Worm (Caenorhabditis elegans) whole organism, mixed stage, embryonic: ENCODE data around the gene scl-20.

Experiments
- M03D4.4 ChIP-seq: sonication (generic microtip); optimal IDR thresholded peaks from 2 replicates; lab custom pipeline; 2017; ENCODE audit warnings: mild to moderate bottlenecking, missing genetic modification characterization, missing compliant biosample characterization
- bed-3 ChIP-seq: fragments of 200-800 bp; sonication (Bioruptor generic); optimal IDR thresholded peaks from 3 replicates; lab custom pipeline; 2018; ENCODE audit warnings: mild to moderate bottlenecking, missing genetic modification characterization, moderate library complexity, missing compliant biosample characterization
- blmp-1 ChIP-seq: fragments of 150-350 bp; optimal IDR thresholded peaks from 2 replicates; lab custom pipeline; 2014; ENCODE audit warnings: missing biosample characterization, missing genetic modification characterization
- ceh-39 ChIP-seq: fragments of 150-350 bp; optimal IDR thresholded peaks from 2 replicates; lab custom pipeline; 2014; ENCODE audit warnings: missing biosample characterization, missing genetic modification characterization
- ceh-43 ChIP-seq: fragments of 200-800 bp; sonication (Bioruptor generic); optimal IDR thresholded peaks from 2 replicates; lab custom pipeline; 2018; ENCODE audit warnings: mild to moderate bottlenecking, missing genetic modification characterization, moderate library complexity, missing compliant biosample characterization
- ceh-83 ChIP-seq: fragments of 200-800 bp; sonication (Bioruptor generic); optimal IDR thresholded peaks from 2 replicates; lab custom pipeline; 2018; ENCODE audit warnings: mild to moderate bottlenecking, missing genetic modification characterization, missing compliant biosample characterization
- ces-1 ChIP-seq: fragments of 150-350 bp; optimal IDR thresholded peaks from 2 replicates; lab custom pipeline; 2014; ENCODE audit warnings: missing biosample characterization, missing genetic modification reagents, missing genetic modification characterization
- cnd-1 ChIP-seq: fragments of 200-800 bp; sonication (Bioruptor generic); optimal IDR thresholded peaks from 2 replicates; lab custom pipeline; 2018; ENCODE audit warnings: mild to moderate bottlenecking, missing genetic modification characterization, missing compliant biosample characterization
- elt-1 ChIP-seq: sonication (generic microtip); optimal IDR thresholded peaks from 2 replicates; lab custom pipeline; 2017; ENCODE audit warnings: missing genetic modification characterization, mild to moderate bottlenecking, missing compliant biosample characterization, antibody characterized with exemption, moderate library complexity, borderline replicate concordance; ENCODE audit not compliant: insufficient read depth
- elt-3 ChIP-seq: fragments of 150-350 bp; optimal IDR thresholded peaks from 2 replicates; lab custom pipeline; 2014; ENCODE audit warnings: missing biosample characterization, missing genetic modification characterization
- flh-1 ChIP-seq: fragments of 200-800 bp; sonication (Bioruptor generic); optimal IDR thresholded peaks from 2 replicates; lab custom pipeline; 2018; ENCODE audit warnings: mild to moderate bottlenecking, missing genetic modification characterization, moderate library complexity, missing compliant biosample characterization
- hlh-1 ChIP-seq: fragments of 150-350 bp; optimal IDR thresholded peaks from 2 replicates; lab custom pipeline; 2014; ENCODE audit warnings: missing biosample characterization, missing genetic modification reagents, missing genetic modification characterization
- lin-13 ChIP-seq: fragments of 150-350 bp; optimal IDR thresholded peaks from 2 replicates; lab custom pipeline; 2014; ENCODE audit warnings: missing biosample characterization, missing genetic modification characterization
- lin-32 ChIP-seq: fragments of 200-800 bp; sonication (Bioruptor generic); optimal IDR thresholded peaks from 2 replicates; lab custom pipeline; 2018; ENCODE audit warnings: mild to moderate bottlenecking, missing genetic modification characterization, missing compliant biosample characterization
- lsy-2 ChIP-seq: fragments of 150-350 bp; optimal IDR thresholded peaks from 2 replicates; lab custom pipeline; 2014; ENCODE audit warnings: missing biosample characterization, missing genetic modification characterization
- mab-5 ChIP-seq: fragments of 150-350 bp; optimal IDR thresholded peaks from 2 replicates; lab custom pipeline; 2014; ENCODE audit warnings: missing biosample characterization, missing genetic modification characterization
- mls-2 ChIP-seq: sonication (generic microtip); optimal IDR thresholded peaks from 2 replicates; lab custom pipeline; 2016; ENCODE audit warnings: mild to moderate bottlenecking, missing genetic modification characterization, moderate library complexity, missing compliant biosample characterization
- nhr-237 ChIP-seq: fragments of 150-350 bp; optimal IDR thresholded peaks from 2 replicates; lab custom pipeline; 2014; ENCODE audit warnings: missing biosample characterization, missing genetic modification characterization
- nhr-28 ChIP-seq: fragments of 150-350 bp; optimal IDR thresholded peaks from 2 replicates; lab custom pipeline; 2014; ENCODE audit warnings: missing biosample characterization, missing genetic modification characterization
- nhr-76 ChIP-seq: sonication (generic microtip); optimal IDR thresholded peaks from 2 replicates; lab custom pipeline; 2017; ENCODE audit warnings: missing biosample characterization, missing genetic modification characterization
- pha-4 ChIP-seq: fragments of 150-350 bp; optimal IDR thresholded peaks from 2 replicates; lab custom pipeline; 2018; ENCODE audit warnings: missing biosample characterization, missing genetic modification reagents, missing genetic modification characterization
- sem-2 ChIP-seq: fragments of 200-800 bp; sonication (Bioruptor generic); optimal IDR thresholded peaks from 2 replicates; lab custom pipeline; 2018; ENCODE audit warnings: mild to moderate bottlenecking, missing genetic modification characterization, missing compliant biosample characterization
- snpc-4 ChIP-seq: fragments of 150-350 bp; optimal IDR thresholded peaks from 2 replicates; lab custom pipeline; 2014; ENCODE audit warnings: missing biosample characterization, missing genetic modification characterization
- sptf-1 ChIP-seq: sonication (generic microtip); optimal IDR thresholded peaks from 2 replicates; lab custom pipeline; 2017; ENCODE audit warnings: mild to moderate bottlenecking, missing genetic modification characterization, moderate library complexity, missing compliant biosample characterization
- tbx-8 ChIP-seq: fragments of 200-800 bp; sonication (Bioruptor generic); optimal IDR thresholded peaks from 2 replicates; lab custom pipeline; 2018; ENCODE audit warnings: mild to moderate bottlenecking, missing genetic modification characterization, moderate library complexity, missing compliant biosample characterization
- unc-120 ChIP-seq: sonication (generic microtip); optimal IDR thresholded peaks from 2 replicates; lab custom pipeline; 2017; ENCODE audit warnings: missing genetic modification characterization, missing compliant biosample characterization; ENCODE audit not compliant: poor library complexity, severe bottlenecking
- unc-39 ChIP-seq: fragments of 150-350 bp; optimal IDR thresholded peaks from 2 replicates; lab custom pipeline; 2014; ENCODE audit warnings: missing biosample characterization, missing genetic modification characterization
- zip-8 ChIP-seq: fragments of 150-350 bp; optimal IDR thresholded peaks from 2 replicates; lab custom pipeline; 2014; ENCODE audit warnings: missing biosample characterization, missing genetic modification characterization
- ztf-11 ChIP-seq: fragments of 150-350 bp; optimal IDR thresholded peaks from 2 replicates; lab custom pipeline; 2014; ENCODE audit warnings: missing biosample characterization, missing genetic modification characterization

Gene scl-20

DNA sequence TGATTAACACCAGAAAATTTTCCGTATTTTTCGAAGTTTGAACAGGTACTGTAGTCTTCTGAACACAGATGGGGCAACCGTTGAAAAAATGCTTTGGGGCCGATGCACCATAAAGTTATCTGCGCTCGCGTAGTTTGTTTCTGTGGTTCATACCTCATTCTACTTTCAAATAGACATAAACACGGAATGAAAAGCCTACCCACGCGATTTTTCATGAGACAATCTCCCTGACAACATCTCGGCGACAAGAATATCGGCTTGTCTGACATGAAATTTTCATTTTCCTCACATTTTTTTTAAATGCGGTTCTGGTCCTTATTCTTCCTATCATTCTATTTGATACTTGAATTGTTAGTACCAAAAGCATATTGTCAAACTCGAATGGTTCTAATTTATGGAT, 38.5 kb upstream of the scl-20 start, which contains the start of gene clec-257:
clec-257 (plus strand) TSS at position 301 of the 400 bp plus-strand sequence.
- TF ChIP-seq lsy-2 (tag; lab: Kevin White, UChicago) (no peak), nhr-28 (tag; lab: Kevin White, UChicago) (no peak), nhr-237 (tag; lab: Kevin White, UChicago) (no peak), ceh-39 (tag; lab: Kevin White, UChicago) (no peak), ceh-43 (GFP tag; lab: Kevin White, UChicago) (no peak)

DNA sequence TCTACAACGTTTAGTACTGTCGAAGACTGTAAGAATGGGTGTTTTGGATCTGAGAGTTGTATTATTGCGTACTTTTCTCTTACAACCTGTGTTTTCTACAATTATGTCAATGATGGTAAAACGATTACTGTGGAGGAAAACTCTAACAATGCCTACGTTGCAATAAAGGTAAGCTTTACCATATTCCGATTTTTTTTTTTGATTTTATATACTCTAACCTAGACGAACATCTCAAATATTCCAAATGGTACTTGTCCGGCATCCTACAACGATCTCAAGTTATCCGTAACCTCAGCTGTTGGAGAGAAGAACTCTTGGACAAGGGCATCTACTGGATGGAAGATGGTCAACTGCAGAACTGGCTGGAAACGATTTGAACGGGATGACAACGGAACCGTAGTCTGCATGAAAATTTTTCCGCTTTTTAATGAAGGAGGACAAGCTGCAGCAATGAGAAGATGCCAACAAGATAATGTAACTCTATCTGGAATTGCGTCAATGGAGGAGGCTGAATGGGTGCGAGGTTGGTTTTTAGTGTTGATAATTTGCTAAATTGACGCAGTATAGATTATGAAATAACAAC, 37.6 kb upstream of the scl-20 start:
- TF ChIP-seq ztf-11 (no peak), elt-1 (tag; lab: Kevin White, UChicago) (no peak), ceh-43 (GFP tag; lab: Kevin White, UChicago) (no peak), sem-2 (GFP tag; lab: Kevin White, UChicago) (no peak), hlh-1 (tag; lab: Kevin White, UChicago) (no peak), snpc-4 (no peak), blmp-1 (no peak), unc-39 (tag; lab: Kevin White, UChicago) (no peak), cnd-1 (tag; lab: Kevin White, UChicago) (no peak), lin-13 (tag; lab: Kevin White, UChicago) (no peak), pha-4 (tag; lab: Kevin White, UChicago) (no peak), nhr-76 (no peak)

DNA sequence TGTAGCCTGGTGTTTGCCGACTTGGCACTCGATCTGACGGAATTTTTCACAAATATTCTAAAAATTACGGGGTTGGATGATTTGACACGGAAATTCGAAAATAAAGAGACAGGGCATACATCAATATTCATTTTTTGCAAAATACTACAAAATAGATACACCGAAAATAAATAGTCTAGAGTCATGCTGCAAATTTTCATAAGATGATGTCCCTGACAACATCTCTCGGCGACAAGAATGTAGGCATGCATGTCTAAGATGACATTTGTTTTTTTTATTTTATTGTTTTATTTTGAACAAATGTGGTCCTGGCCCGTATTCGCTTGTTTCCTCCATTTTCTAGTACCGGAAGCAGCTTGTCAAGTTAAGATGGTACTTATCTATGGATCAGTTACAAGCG, 37.1 kb upstream of the scl-20 start, which contains the start of gene clec-256:
clec-256 (plus strand) TSS at position 301 of the 400 bp plus-strand sequence.
- TF ChIP-seq ceh-83: no peak
- TF ChIP-seq mab-5: no peak
- no peak for TF ChIP-seq ztf-11
- no peak for TF ChIP-seq bed-3 (GFP tag; lab: Kevin White, UChicago)
- no peak for TF ChIP-seq nhr-28 (tag; lab: Kevin White, UChicago)
- no peak for TF ChIP-seq cnd-1 (tag; lab: Kevin White, UChicago)
- TF ChIP-seq mls-2 (tag; lab: Kevin White, UChicago): no peak
- TF ChIP-seq sem-2 (GFP tag; lab: Kevin White, UChicago): no peak
- no peak for TF ChIP-seq ceh-43 (GFP tag; lab: Kevin White, UChicago)
- no peak for TF ChIP-seq unc-120 (tag; lab: Kevin White, UChicago)
- TF ChIP-seq elt-3 (tag; lab: Kevin White, UChicago): no peak
- TF ChIP-seq hlh-1 (tag; lab: Kevin White, UChicago): no peak
- no peak for TF ChIP-seq lin-13 (tag; lab: Kevin White, UChicago)
- TF ChIP-seq sptf-1 (tag; lab: Kevin White, UChicago): no peak
- no peak for TF ChIP-seq M03D4.4 (tag; lab: Kevin White, UChicago)
- TF ChIP-seq tbx-8 (GFP tag; lab: Kevin White, UChicago): no peak
- no peak for TF ChIP-seq nhr-76
- TF ChIP-seq zip-8 (tag; lab: Kevin White, UChicago): no peak

DNA sequence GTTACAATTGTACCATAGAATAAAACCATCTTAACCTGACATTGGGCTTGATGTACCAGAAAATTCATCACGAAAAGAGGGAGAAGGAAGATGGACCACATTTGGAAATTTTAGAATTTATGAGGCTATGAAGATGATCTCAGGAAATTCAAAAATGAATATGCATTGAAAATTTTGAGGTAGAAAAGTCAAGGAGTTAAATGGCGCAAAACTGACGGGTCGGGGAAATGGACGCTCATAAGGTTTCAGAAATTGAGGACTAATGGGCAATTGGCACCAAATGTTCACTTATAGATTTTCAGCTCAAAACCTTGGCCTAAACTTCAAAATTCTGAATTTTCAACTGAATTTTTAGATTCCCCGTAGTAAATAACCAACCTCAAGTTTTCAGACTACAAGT, 36.3 kb upstream of the scl-20 start, which contains the start of gene clec-255:
clec-255 (minus strand) TSS at position 101 of the 400 bp plus-strand sequence.
- TF ChIP-seq elt-1 (tag; lab: Kevin White, UChicago) (no peak), sptf-1 (tag; lab: Kevin White, UChicago) (no peak), lin-32 (GFP tag; lab: Kevin White, UChicago) (no peak), hlh-1 (tag; lab: Kevin White, UChicago) (no peak), flh-1 (no peak), mab-5 (no peak), blmp-1 (no peak), ces-1 (GFP tag; lab: Kevin White, UChicago) (no peak), mls-2 (tag; lab: Kevin White, UChicago) (no peak), ceh-39 (tag; lab: Kevin White, UChicago) (no peak)

DNA sequence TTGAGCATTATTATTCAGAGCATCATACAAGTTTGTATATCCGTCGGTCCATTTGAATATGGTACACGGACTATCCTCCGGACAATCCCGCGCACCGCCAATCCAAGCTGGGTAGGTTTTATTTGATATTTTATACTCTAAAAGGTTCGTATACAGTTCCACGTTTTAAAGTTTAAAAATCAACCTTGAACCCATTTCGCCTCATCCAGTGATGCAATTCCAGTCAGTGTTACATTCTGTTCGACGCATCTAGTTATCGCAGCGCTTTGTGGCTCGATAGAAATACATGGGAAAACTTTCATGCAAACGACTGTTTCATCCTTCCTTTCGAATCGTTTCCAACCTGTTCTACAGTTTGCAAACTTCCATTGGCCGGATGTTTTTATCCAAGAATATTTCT, 35.6 kb upstream of the scl-20 start:
- TF ChIP-seq ceh-43 (GFP tag; lab: Kevin White, UChicago) (no peak), flh-1 (no peak), nhr-237 (tag; lab: Kevin White, UChicago) (no peak), bed-3 (GFP tag; lab: Kevin White, UChicago) (no peak), unc-39 (tag; lab: Kevin White, UChicago) (no peak), sem-2 (GFP tag; lab: Kevin White, UChicago) (no peak)
